Worm (Caenorhabditis elegans): Measurements from ENCODE around the gene csp-1.

DNA sequence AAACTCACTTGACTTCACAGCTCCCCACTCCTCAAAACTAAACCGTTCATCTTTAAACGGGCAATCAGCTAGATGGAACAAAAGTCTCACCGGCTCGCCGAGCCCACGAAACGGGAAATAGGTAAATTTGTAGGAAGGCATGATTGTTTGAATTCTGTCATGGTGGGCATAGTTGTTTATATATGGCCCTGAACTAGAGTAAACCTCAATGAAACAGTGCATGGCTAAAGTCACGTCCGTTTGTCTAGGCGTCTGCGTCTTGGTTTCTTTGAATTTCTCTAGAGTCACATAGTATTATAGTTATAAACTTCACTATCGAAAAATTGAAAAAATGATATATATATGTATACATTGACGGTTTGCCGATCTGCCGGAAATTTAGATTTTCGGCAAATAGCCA is 26.0 kb downstream of the csp-1 start, which contains the start of gene gst-19:
- no peak for TF ChIP-seq mdl-1 (tag; optimal IDR thresholded peaks at IDR 0.05)
- TF ChIP-seq unc-62 (GFP tag; optimal IDR thresholded peaks at IDR 0.05) = no peak
- TF ChIP-seq ama-1 (optimal IDR thresholded peaks at IDR 0.05) = no peak
- TF ChIP-seq lsy-2 (tag; optimal IDR thresholded peaks at IDR 0.05) = no peak
- no peak for TF ChIP-seq ztf-11 (tag; optimal IDR thresholded peaks at IDR 0.05)
- TF ChIP-seq ceh-82 (tag; optimal IDR thresholded peaks at IDR 0.05) = no peak
- TF ChIP-seq egl-27 (tag; optimal IDR thresholded peaks at IDR 0.05) = no peak
- TF ChIP-seq zag-1 (tag; optimal IDR thresholded peaks at IDR 0.05) = no peak
- TF ChIP-seq nhr-237 (tag; optimal IDR thresholded peaks at IDR 0.05) = no peak
- no peak for TF ChIP-seq elt-3 (tag; optimal IDR thresholded peaks at IDR 0.05)
- no peak for TF ChIP-seq aly-2 (tag; optimal IDR thresholded peaks at IDR 0.05)
- no peak for TF ChIP-seq ztf-1 (GFP tag; conservative IDR thresholded peaks at IDR 0.05)
- no peak for TF ChIP-seq gmeb-1 (tag; optimal IDR thresholded peaks at IDR 0.05)
- TF ChIP-seq nhr-77 (tag; optimal IDR thresholded peaks at IDR 0.05) = no peak

All from whole organism, L2 larva.